Fruit fly (Drosophila melanogaster) whole organism, wandering third instar larva: ENCODE data around the gene CG3704.

Source experiments
- Abd-B ChIP-seq: fragments of >200 bp; optimal IDR thresholded peaks from 2 replicates; lab custom pipeline; 2017; ENCODE audit warnings: missing biosample characterization, missing genetic modification characterization
- CG32264 ChIP-seq: fragments of 200-800 bp; sonication (Bioruptor generic); optimal IDR thresholded peaks from 2 replicates; lab custom pipeline; 2016; ENCODE audit warnings: missing biosample characterization, missing genetic modification characterization
- CG9705 ChIP-seq: fragments of 200-800 bp; sonication (Bioruptor generic); optimal IDR thresholded peaks from 2 replicates; lab custom pipeline; 2018; ENCODE audit warnings: missing biosample characterization, mild to moderate bottlenecking, missing genetic modification characterization
- CrebA ChIP-seq: fragments of 200-800 bp; sonication (Bioruptor generic); optimal IDR thresholded peaks from 2 replicates; lab custom pipeline; 2016; ENCODE audit warnings: missing biosample characterization, mild to moderate bottlenecking, missing genetic modification characterization, borderline replicate concordance
- Dfd ChIP-seq: fragments of >200 bp; optimal IDR thresholded peaks from 2 replicates; lab custom pipeline; 2017; ENCODE audit warnings: missing biosample characterization, missing genetic modification characterization
- Dif ChIP-seq: fragments of 200-275, 200-300 bp; sonication (Bioruptor generic); optimal IDR thresholded peaks from 2 replicates; lab custom pipeline; 2018; ENCODE audit warnings: missing biosample characterization, missing genetic modification characterization; ENCODE audit not compliant: partially characterized antibody
- GATAd ChIP-seq: sonication (Bioruptor generic); optimal IDR thresholded peaks from 2 replicates; lab custom pipeline; 2016; ENCODE audit warnings: missing biosample characterization, missing genetic modification characterization
- HLH106 ChIP-seq: fragments of 200-800 bp; optimal IDR thresholded peaks from 3 replicates; lab custom pipeline; 2019; ENCODE audit warnings: missing biosample characterization, mild to moderate bottlenecking, missing genetic modification characterization, moderate library complexity
- Hnf4 ChIP-seq: fragments of 200-800 bp; sonication (Bioruptor generic); optimal IDR thresholded peaks from 2 replicates; lab custom pipeline; 2016; ENCODE audit warnings: missing biosample characterization, mild to moderate bottlenecking, missing genetic modification characterization
- Hr78 ChIP-seq: fragments of >200 bp; optimal IDR thresholded peaks from 2 replicates; lab custom pipeline; 2017; ENCODE audit warnings: missing biosample characterization, missing genetic modification characterization
- Hr83 ChIP-seq: fragments of 200-300 bp; sonication (Bioruptor generic); optimal IDR thresholded peaks from 2 replicates; lab custom pipeline; 2016; ENCODE audit warnings: missing biosample characterization, mild to moderate bottlenecking, missing genetic modification characterization, moderate library complexity; ENCODE audit not compliant: poor library complexity, severe bottlenecking
- Jra ChIP-seq: sonication (Bioruptor generic); optimal IDR thresholded peaks from 2 replicates; lab custom pipeline; 2016; ENCODE audit warnings: missing biosample characterization, missing genetic modification characterization
- Mio ChIP-seq: sonication (Bioruptor generic); optimal IDR thresholded peaks from 2 replicates; lab custom pipeline; 2016; ENCODE audit warnings: missing biosample characterization, missing genetic modification characterization
- Myc ChIP-seq: fragments of >200 bp; optimal IDR thresholded peaks from 2 replicates; lab custom pipeline; 2017
- N ChIP-seq: fragments of >200 bp; optimal IDR thresholded peaks from 2 replicates; lab custom pipeline; 2018; ENCODE audit warnings: missing biosample characterization, missing external identifiers, missing genetic modification characterization
- OdsH ChIP-seq: fragments of 200-800 bp; sonication (Bioruptor generic); optimal IDR thresholded peaks from 2 replicates; lab custom pipeline; 2016; ENCODE audit warnings: missing biosample characterization, mild to moderate bottlenecking, missing genetic modification characterization
- Rel ChIP-seq, 2 experiments: fragments of 200-800 bp; sonication (Bioruptor generic) in 1 of 2; optimal IDR thresholded peaks; 2 replicates in 1 of 2; 3 replicates in 1 of 2; lab custom pipeline; 2016 to 2019; ENCODE audit warnings: mild to moderate bottlenecking in 2 of 2, missing biosample characterization in 2 of 2, missing genetic modification characterization in 2 of 2, moderate library complexity in 1 of 2
- Sp1 ChIP-seq: fragments of 200-800 bp; sonication (Bioruptor generic); optimal IDR thresholded peaks from 3 replicates; lab custom pipeline; 2019; ENCODE audit warnings: missing biosample characterization, mild to moderate bottlenecking, missing genetic modification characterization, moderate library complexity
- Vsx2 ChIP-seq: fragments of 200-300, 225-300 bp; sonication (Bioruptor generic); optimal IDR thresholded peaks from 2 replicates; lab custom pipeline; 2018; ENCODE audit warnings: missing biosample characterization, missing genetic modification characterization; ENCODE audit not compliant: partially characterized antibody
- br ChIP-seq: fragments of 200-800 bp; sonication (Bioruptor generic); optimal IDR thresholded peaks from 2 replicates; lab custom pipeline; 2016; ENCODE audit warnings: missing biosample characterization, missing genetic modification characterization
- brk ChIP-seq: fragments of 200-800 bp; sonication (Bioruptor generic); optimal IDR thresholded peaks from 2 replicates; lab custom pipeline; 2016; ENCODE audit warnings: missing biosample characterization, mild to moderate bottlenecking, missing genetic modification characterization
- dl ChIP-seq, 2 experiments: fragments of 175-275, 200-275 bp in 1 of 2; fragments of 200-275 bp in 1 of 2; sonication (Bioruptor generic); optimal IDR thresholded peaks; lab custom pipeline; 2018; ENCODE audit warnings: mild to moderate bottlenecking in 2 of 2, missing biosample characterization in 2 of 2, missing genetic modification characterization in 2 of 2, moderate library complexity in 2 of 2; ENCODE audit not compliant: partially characterized antibody in 2 of 2, insufficient read depth in 1 of 2
- dmrt93B ChIP-seq: fragments of 200-800 bp; sonication (Bioruptor generic); optimal IDR thresholded peaks from 2 replicates; lab custom pipeline; 2018; ENCODE audit warnings: missing biosample characterization, mild to moderate bottlenecking, missing genetic modification characterization
- dsf ChIP-seq: sonication (Bioruptor generic); optimal IDR thresholded peaks from 2 replicates; lab custom pipeline; 2016; ENCODE audit warnings: missing biosample characterization, missing genetic modification characterization, borderline replicate concordance
- ey ChIP-seq: fragments of 200-800 bp; sonication (Bioruptor generic); optimal IDR thresholded peaks from 2 replicates; lab custom pipeline; 2016; ENCODE audit warnings: missing biosample characterization, missing genetic modification characterization
- foxo ChIP-seq, 2 experiments: fragments of 200-800 bp; sonication (Bioruptor generic); optimal IDR thresholded peaks; 2 replicates in 1 of 2; 3 replicates in 1 of 2; lab custom pipeline; 2016 to 2017; ENCODE audit warnings: missing biosample characterization in 2 of 2, missing genetic modification characterization in 2 of 2
- fru ChIP-seq: fragments of 200-800 bp; sonication (Bioruptor generic); optimal IDR thresholded peaks from 3 replicates; lab custom pipeline; 2016; ENCODE audit warnings: missing biosample characterization, mild to moderate bottlenecking, missing genetic modification characterization
- h ChIP-seq: fragments of 200-800 bp; sonication (Bioruptor generic); optimal IDR thresholded peaks from 3 replicates; lab custom pipeline; 2016; ENCODE audit warnings: missing biosample characterization, mild to moderate bottlenecking, missing genetic modification characterization
- jim ChIP-seq: fragments of 175-275, 200-325 bp; sonication (Bioruptor generic); optimal IDR thresholded peaks from 2 replicates; lab custom pipeline; 2016; ENCODE audit warnings: missing biosample characterization, mild to moderate bottlenecking, missing genetic modification characterization
- lola ChIP-seq: fragments of >200 bp; optimal IDR thresholded peaks from 2 replicates; lab custom pipeline; 2017; ENCODE audit warnings: missing biosample characterization, missing genetic modification characterization
- pan ChIP-seq: fragments of >200 bp; optimal IDR thresholded peaks from 2 replicates; lab custom pipeline; 2017
- psq ChIP-seq: fragments of 200-800 bp; sonication (Bioruptor generic); optimal IDR thresholded peaks from 3 replicates; lab custom pipeline; 2017; ENCODE audit warnings: missing biosample characterization, mild to moderate bottlenecking, missing genetic modification characterization, moderate library complexity
- rgr ChIP-seq: fragments of 200-800 bp; sonication (Bioruptor generic); optimal IDR thresholded peaks from 3 replicates; lab custom pipeline; 2016; ENCODE audit warnings: missing biosample characterization, mild to moderate bottlenecking, missing genetic modification characterization
- sage ChIP-seq: fragments of 200-800 bp; sonication (Bioruptor generic); optimal IDR thresholded peaks from 2 replicates; lab custom pipeline; 2016; ENCODE audit warnings: missing biosample characterization, mild to moderate bottlenecking, missing genetic modification characterization
- sv ChIP-seq: fragments of 200-800 bp; sonication (Bioruptor generic); optimal IDR thresholded peaks from 3 replicates; lab custom pipeline; 2016; ENCODE audit warnings: missing biosample characterization, missing genetic modification characterization
- tai ChIP-seq: sonication (Bioruptor generic); optimal IDR thresholded peaks from 2 replicates; lab custom pipeline; 2016; ENCODE audit warnings: missing biosample characterization, missing genetic modification characterization
- usp ChIP-seq: fragments of >200 bp; optimal IDR thresholded peaks from 2 replicates; lab custom pipeline; 2017; ENCODE audit warnings: missing biosample characterization, missing genetic modification characterization
- woc ChIP-seq: sonication (Bioruptor generic); optimal IDR thresholded peaks from 2 replicates; lab custom pipeline; 2016; ENCODE audit warnings: missing biosample characterization, mild to moderate bottlenecking, missing genetic modification characterization

The CG3704 gene

DNA sequence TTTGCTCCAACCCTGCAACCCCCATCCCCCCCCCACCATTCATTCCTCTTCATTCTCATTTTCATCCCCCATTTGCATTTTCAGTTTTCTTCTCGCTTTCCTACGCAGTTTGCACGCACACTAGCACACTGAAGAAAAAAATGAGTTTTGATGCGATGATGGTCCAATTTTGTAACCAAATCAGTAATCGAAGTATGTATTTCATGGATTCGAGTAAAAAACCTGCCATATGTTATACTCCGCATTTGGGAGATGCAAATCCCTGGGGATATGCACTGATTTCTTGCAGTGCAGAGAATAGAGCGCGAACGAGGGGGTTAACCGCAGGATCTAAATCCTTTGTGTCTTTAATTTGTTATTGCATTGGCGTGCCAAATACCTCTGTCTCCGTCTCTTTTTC lies 15.3 kb upstream of the CG3704 start:
- TF ChIP-seq Mio (no peak), CG32264 (GFP tag; lab: Kevin White, UChicago) (no peak), h (peak; percentile 19), HLH106 (peak; percentile 15), dl (GFP tag; optimal IDR thresholded peaks at IDR 0.05; lab: Kevin White, UChicago; ENCODE audit: insufficient read depth in 1 of 2, partially characterized antibody in 2 of 2) (no peak), N (no peak), Hnf4 (GFP tag; lab: Kevin White, UChicago) (no peak), Dfd (GFP tag; lab: Kevin White, UChicago) (no peak), brk (GFP tag; lab: Kevin White, UChicago) (no peak), Abd-B (GFP tag; lab: Kevin White, UChicago) (no peak), tai (GFP tag; lab: Kevin White, UChicago) (no peak), Hr78 (no peak), GATAd (no peak), Sp1 (GFP tag; lab: Kevin White, UChicago) (no peak), lola (GFP tag; lab: Kevin White, UChicago) (no peak), usp (GFP tag; lab: Kevin White, UChicago) (no peak), Hr83 (GFP tag; lab: Kevin White, UChicago) (no peak), psq (GFP tag; lab: Kevin White, UChicago) (no peak), pan (lab: Kevin White, UChicago) (no peak), jim (no peak), dmrt93B (GFP tag; lab: Kevin White, UChicago) (no peak), woc (no peak), Dif (GFP tag; lab: Kevin White, UChicago) (no peak), Myc (no peak), br (no peak), Vsx2 (GFP tag; lab: Kevin White, UChicago) (no peak), OdsH (GFP tag; lab: Kevin White, UChicago) (no peak), dsf (no peak), CG9705 (GFP tag; lab: Kevin White, UChicago) (no peak), Rel (GFP tag; optimal IDR thresholded peaks at IDR 0.05; lab: Kevin White, UChicago) (no peak), Rel (tag; optimal IDR thresholded peaks at IDR 0.05; lab: Kevin White, UChicago) (no peak), foxo (GFP tag; optimal IDR thresholded peaks at IDR 0.05; lab: Kevin White, UChicago) (peak in 1 of 2 experiments; percentile 33), sv (GFP tag; lab: Kevin White, UChicago) (no peak), ey (GFP tag; lab: Kevin White, UChicago) (peak; percentile 19), sage (GFP tag; lab: Kevin White, UChicago) (no peak), Jra (GFP tag; lab: Kevin White, UChicago) (no peak), rgr (peak; percentile 3), fru (GFP tag; lab: Kevin White, UChicago) (peak; percentile 10), CrebA (GFP tag; lab: Kevin White, UChicago) (no peak)

DNA sequence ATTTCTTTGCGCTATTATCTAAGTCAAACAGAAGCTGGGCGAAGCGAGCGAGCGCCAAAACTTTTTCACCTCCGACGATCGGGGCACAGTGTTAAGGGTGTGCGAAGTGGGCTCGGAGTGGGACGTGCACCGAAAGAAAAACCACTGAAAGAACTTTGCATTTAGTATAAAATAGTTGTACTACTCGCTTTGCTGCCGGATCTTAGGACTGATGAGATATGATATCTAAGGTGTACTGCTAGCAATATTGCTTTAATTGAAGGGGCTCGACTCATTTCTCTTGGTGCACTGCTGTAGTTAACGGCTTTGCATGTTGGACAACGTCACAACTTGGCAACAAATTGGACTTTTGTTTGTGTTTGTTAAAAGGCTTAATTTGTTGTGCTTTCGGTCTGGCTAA lies 13.2 kb upstream of the CG3704 start:
- TF ChIP-seq Mio = no peak
- TF ChIP-seq lola (GFP tag; lab: Kevin White, UChicago) = no peak
- TF ChIP-seq sv (GFP tag; lab: Kevin White, UChicago) = no peak
- no peak for TF ChIP-seq dsf
- no peak for TF ChIP-seq Abd-B (GFP tag; lab: Kevin White, UChicago)
- no peak for TF ChIP-seq pan (lab: Kevin White, UChicago)
- TF ChIP-seq Dfd (GFP tag; lab: Kevin White, UChicago) = no peak
- no peak for TF ChIP-seq Hnf4 (GFP tag; lab: Kevin White, UChicago)
- no peak for TF ChIP-seq Hr83 (GFP tag; lab: Kevin White, UChicago)
- no peak for TF ChIP-seq CG32264 (GFP tag; lab: Kevin White, UChicago)
- TF ChIP-seq dmrt93B (GFP tag; lab: Kevin White, UChicago) = no peak
- TF ChIP-seq sage (GFP tag; lab: Kevin White, UChicago) = no peak
- TF ChIP-seq Jra (GFP tag; lab: Kevin White, UChicago) = no peak
- TF ChIP-seq foxo (GFP tag; optimal IDR thresholded peaks at IDR 0.05; lab: Kevin White, UChicago) = peak in 1 of 2 experiments; percentile 26
- no peak for TF ChIP-seq fru (GFP tag; lab: Kevin White, UChicago)
- TF ChIP-seq Rel (GFP tag; optimal IDR thresholded peaks at IDR 0.05; lab: Kevin White, UChicago) = no peak
- TF ChIP-seq Rel (tag; optimal IDR thresholded peaks at IDR 0.05; lab: Kevin White, UChicago) = no peak
- TF ChIP-seq CrebA (GFP tag; lab: Kevin White, UChicago) = no peak
- peak; percentile 13 for TF ChIP-seq rgr
- no peak for TF ChIP-seq CG9705 (GFP tag; lab: Kevin White, UChicago)
- peak; percentile 8 for TF ChIP-seq h
- TF ChIP-seq OdsH (GFP tag; lab: Kevin White, UChicago) = no peak
- TF ChIP-seq usp (GFP tag; lab: Kevin White, UChicago) = no peak
- TF ChIP-seq tai (GFP tag; lab: Kevin White, UChicago) = no peak
- TF ChIP-seq jim = no peak
- no peak for TF ChIP-seq brk (GFP tag; lab: Kevin White, UChicago)
- TF ChIP-seq ey (GFP tag; lab: Kevin White, UChicago) = no peak
- TF ChIP-seq Hr78 = no peak
